Fruit fly (Drosophila melanogaster) whole organism, embryonic: ENCODE results near the gene CG13071.

Source experiments
- Blimp-1 ChIP-seq: fragments of 200-800 bp; sonication (Bioruptor generic); optimal IDR thresholded peaks from 3 replicates; lab custom pipeline; 2018; ENCODE audit warnings: missing biosample characterization, missing genetic modification characterization, mild to moderate bottlenecking, moderate library complexity, missing genetic modification reagents
- CG10267 ChIP-seq: fragments of 200-800 bp; sonication (Bioruptor generic); optimal IDR thresholded peaks from 2 replicates; lab custom pipeline; 2018; ENCODE audit warnings: missing biosample characterization, mild to moderate bottlenecking, missing genetic modification characterization, moderate library complexity
- CG10321 ChIP-seq: fragments of 200-800 bp; sonication (Bioruptor generic); IDR thresholded peaks from 2 replicates; pipeline ENCODE4 v1.3.6; 2022; ENCODE audit warnings: missing biosample characterization, missing genetic modification characterization
- CG14441 ChIP-seq: fragments of 200-800 bp; sonication (Bioruptor generic); IDR thresholded peaks from 2 replicates; pipeline ENCODE4 v1.3.6; 2022; ENCODE audit warnings: missing biosample characterization, missing genetic modification characterization
- CG15514 ChIP-seq: fragments of 200-800 bp; sonication (Bioruptor generic); optimal IDR thresholded peaks from 3 replicates; lab custom pipeline; 2017; ENCODE audit warnings: missing biosample characterization, missing genetic modification characterization, mild to moderate bottlenecking, moderate library complexity, missing genetic modification reagents
- CG17328 ChIP-seq: fragments of 200-800 bp; sonication (Bioruptor generic); IDR thresholded peaks from 2 replicates; pipeline ENCODE4 v1.3.6; 2022; ENCODE audit warnings: missing biosample characterization, missing genetic modification characterization
- Dfd ChIP-seq, 2 experiments: fragments of >200 bp; optimal IDR thresholded peaks; 2 replicates each; lab custom pipeline; 2017; ENCODE audit warnings: missing biosample characterization in 2 of 2, missing genetic modification characterization in 2 of 2
- Dref ChIP-seq: fragments of 200-800 bp; sonication (Bioruptor generic); IDR thresholded peaks from 2 replicates; pipeline ENCODE4 v1.3.6; 2022; ENCODE audit warnings: missing biosample characterization, missing genetic modification characterization
- Drgx ChIP-seq: fragments of 200-800 bp; sonication (Bioruptor generic); IDR thresholded peaks from 2 replicates; pipeline ENCODE4 v1.3.6; 2022; ENCODE audit warnings: missing biosample characterization, missing genetic modification characterization
- Ets65A ChIP-seq: fragments of 200-800 bp; sonication (Bioruptor generic); peaks from one replicate; lab custom pipeline; 2016; ENCODE audit warnings: missing biosample characterization, missing genetic modification characterization
- Hey ChIP-seq: fragments of 200-800 bp; sonication (Bioruptor generic); optimal IDR thresholded peaks from 3 replicates; lab custom pipeline; 2018; ENCODE audit warnings: missing biosample characterization, mild to moderate bottlenecking, missing genetic modification characterization
- Meics ChIP-seq: fragments of 200-800 bp; sonication (Bioruptor generic); optimal IDR thresholded peaks from 2 replicates; lab custom pipeline; 2017; ENCODE audit warnings: missing biosample characterization, mild to moderate bottlenecking, missing genetic modification characterization
- Ssrp ChIP-seq: fragments of 200-800 bp; sonication (Bioruptor generic); optimal IDR thresholded peaks from 2 replicates; lab custom pipeline; 2018; ENCODE audit warnings: missing biosample characterization, mild to moderate bottlenecking, missing genetic modification characterization, moderate library complexity
- Xbp1 ChIP-seq: fragments of 200-800 bp; sonication (Bioruptor generic); optimal IDR thresholded peaks from 3 replicates; lab custom pipeline; 2016; ENCODE audit warnings: missing biosample characterization, mild to moderate bottlenecking, missing genetic modification characterization
- bsh ChIP-seq, 2 experiments: fragments of 200-800 bp; sonication (Bioruptor generic); optimal IDR thresholded peaks; 2 replicates each; lab custom pipeline; 2017 to 2018; ENCODE audit warnings: mild to moderate bottlenecking in 2 of 2, missing biosample characterization in 2 of 2, missing genetic modification characterization in 2 of 2, moderate library complexity in 1 of 2
- chinmo ChIP-seq: fragments of 200-800 bp; sonication (Bioruptor generic); IDR thresholded peaks from 4 replicates; pipeline ENCODE4 v1.3.6; 2022; ENCODE audit warnings: missing biosample characterization, missing genetic modification characterization; ENCODE audit not compliant: partially characterized antibody
- hb ChIP-seq: fragments of 200-800 bp; sonication (Bioruptor generic); IDR thresholded peaks from 3 replicates; pipeline ENCODE4 v1.3.6; 2022; ENCODE audit warnings: missing biosample characterization, missing genetic modification characterization; ENCODE audit not compliant: partially characterized antibody
- nom ChIP-seq: fragments of 200-800 bp; sonication (Bioruptor generic); optimal IDR thresholded peaks from 2 replicates; lab custom pipeline; 2017; ENCODE audit warnings: missing biosample characterization, missing genetic modification characterization, mild to moderate bottlenecking, moderate library complexity, missing genetic modification reagents
- salm ChIP-seq: fragments of 200-800 bp; sonication (Bioruptor generic); optimal IDR thresholded peaks from 2 replicates; lab custom pipeline; 2018; ENCODE audit warnings: missing biosample characterization, mild to moderate bottlenecking, missing genetic modification characterization
- sens ChIP-seq: fragments of 200-800 bp; sonication (Bioruptor generic); peaks from one replicate; lab custom pipeline; 2016; ENCODE audit warnings: missing biosample characterization, missing genetic modification characterization
- shn ChIP-seq: fragments of 200-800 bp; sonication (Bioruptor generic); optimal IDR thresholded peaks from 3 replicates; lab custom pipeline; 2016; ENCODE audit warnings: missing biosample characterization, missing genetic modification characterization
- sisA ChIP-seq: fragments of 200-800 bp; sonication (Bioruptor generic); IDR thresholded peaks from 2 replicates; pipeline ENCODE4 v1.3.6; 2022; ENCODE audit warnings: missing biosample characterization, missing genetic modification characterization
- toy ChIP-seq: fragments of 200-800 bp; sonication (Bioruptor generic); IDR thresholded peaks from 2 replicates; pipeline ENCODE4 v1.3.6; 2022; ENCODE audit warnings: missing biosample characterization, missing genetic modification characterization
- vvl ChIP-seq: fragments of 200-800 bp; sonication (Bioruptor generic); IDR thresholded peaks from 2 replicates; pipeline ENCODE4 v1.3.6; 2022; ENCODE audit warnings: missing biosample characterization, missing genetic modification characterization

CG13071 gene

DNA sequence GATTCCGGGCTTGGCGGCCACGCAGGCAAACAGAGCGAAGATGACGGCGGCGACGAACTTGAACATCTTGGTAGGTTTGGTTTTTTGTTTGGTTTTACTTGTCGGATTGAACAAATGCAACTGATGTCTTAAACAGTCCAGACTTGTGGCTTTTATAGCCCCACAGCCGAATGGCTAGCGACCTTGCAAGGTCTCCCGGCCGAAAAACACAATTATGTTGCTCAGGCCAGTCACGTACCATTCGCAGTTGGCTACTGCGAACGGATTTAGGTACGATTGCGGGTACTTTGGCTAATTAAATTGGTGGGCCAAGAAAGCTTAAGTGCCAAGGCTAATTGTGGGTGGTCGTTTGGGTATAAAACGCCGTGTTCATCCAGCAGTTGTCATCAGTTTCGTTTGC lies 2.5 kb downstream of the CG13071 start, which contains the start of the genes CG13051 and CG13069:
Gene CG13051, minus strand, starts transcription at position 101 of the 400 bp plus-strand sequence.
Gene CG13069, plus strand, starts transcription at position 386 of the 400 bp plus-strand sequence.
- 0 out of 4 replicates have a peak, but pooled peaks have one; percentile 15 for TF ChIP-seq chinmo (GFP tag; lab: Robert Waterston, UW)
- TF ChIP-seq toy (GFP tag; lab: Robert Waterston, UW), result no peak
- no peak for TF ChIP-seq salm (tag; lab: Kevin White, UChicago)

DNA sequence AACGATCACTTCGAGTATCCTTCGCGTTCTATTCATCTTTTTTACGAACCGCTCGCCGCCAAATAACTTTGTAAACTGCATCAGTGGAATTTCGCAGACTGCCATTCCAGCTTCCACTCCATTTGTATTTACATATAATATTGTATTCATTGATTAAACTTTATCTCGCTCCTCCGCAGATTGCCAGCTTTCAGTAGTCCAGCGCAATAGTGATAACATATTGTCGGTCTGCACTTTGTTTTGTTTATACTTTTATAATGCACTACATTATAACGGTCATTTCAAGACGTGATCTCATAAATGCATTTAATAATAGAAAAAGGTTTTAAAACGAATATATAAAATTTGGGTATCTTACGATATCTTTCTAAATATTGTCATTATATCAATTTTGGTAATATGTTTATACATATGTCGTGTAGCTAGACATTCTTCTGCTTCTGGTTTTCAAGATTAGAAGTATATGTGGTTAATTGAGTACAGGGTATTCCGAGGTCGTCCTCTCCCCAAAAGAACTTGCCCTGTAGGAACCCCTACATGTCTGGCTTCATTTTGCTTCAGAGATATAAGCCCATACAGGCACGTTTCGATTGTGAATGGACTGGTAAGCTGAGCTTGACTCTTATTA lies 5.7 kb downstream of the CG13071 start, which contains the start of gene CG4950:
Gene CG4950, minus strand, starts transcription at position 51 of the 628 bp plus-strand sequence.
- peak; percentile 15 for TF ChIP-seq nom
- TF ChIP-seq bsh (GFP tag; optimal IDR thresholded peaks at IDR 0.05; lab: Kevin White, UChicago), result peak in 1 of 2 experiments; percentile 9
- TF ChIP-seq Ssrp (tag; lab: Kevin White, UChicago), result no peak

DNA sequence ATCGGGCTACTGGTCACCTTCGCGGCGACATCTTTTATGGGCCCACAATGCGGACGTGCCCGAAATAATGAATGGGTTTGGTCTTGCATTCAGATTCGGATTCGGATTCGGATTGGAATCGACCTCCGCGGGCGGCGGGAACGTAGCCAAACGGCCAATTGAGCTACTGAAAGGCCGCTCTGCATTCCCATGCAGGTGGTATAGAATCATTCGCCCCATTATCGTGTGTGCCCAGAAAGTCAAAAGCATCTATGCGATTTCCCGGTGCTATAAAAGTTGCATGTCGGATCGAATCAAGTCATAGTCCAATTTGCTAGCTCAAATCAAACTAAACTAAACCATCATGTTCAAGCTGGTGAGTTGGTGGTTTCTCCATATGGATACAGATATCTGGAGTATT lies 6.6 kb downstream of the CG13071 start, which contains the start of gene CG13068:
Gene CG13068, plus strand, starts transcription at position 301 of the 400 bp plus-strand sequence.
- TF ChIP-seq hb (GFP tag; lab: Robert Waterston, UW) (0 out of 3 replicates have a peak, but pooled peaks have one; percentile 16), vvl (GFP tag; lab: Robert Waterston, UW) (0 out of 2 replicates have a peak, but pooled peaks have one; percentile 39), Xbp1 (GFP tag; lab: Kevin White, UChicago) (no peak), Dfd (GFP tag; optimal IDR thresholded peaks at IDR 0.05; lab: Kevin White, UChicago) (no peak), Hey (no peak), Drgx (GFP tag; lab: Robert Waterston, UW) (no peak), Meics (GFP tag; lab: Kevin White, UChicago) (no peak), CG10267 (tag; lab: Kevin White, UChicago) (no peak)

- peak; percentile 25; the same call in 1 of the 2 replicates for TF ChIP-seq vvl (GFP tag; lab: Robert Waterston, UW)
- no peak for TF ChIP-seq CG14441 (GFP tag; lab: Robert Waterston, UW)
- peak; percentile 80 for TF ChIP-seq Blimp-1 (GFP tag; lab: Kevin White, UChicago)
- no peak for TF ChIP-seq CG10321 (GFP tag; lab: Robert Waterston, UW)
Observed at dm6 chr3L:16270802-16271332, 8.3 kb downstream of the CG13071 start, which contains the start of the genes CG34248 and CG13067. Gene CG34248, minus strand, starts transcription at chr3L:16270902. Gene CG13067, plus strand, starts transcription at chr3L:16271282.

- no peak for TF ChIP-seq sisA (GFP tag; lab: Robert Waterston, UW)
- peak; percentile 37; the same call in 1 of the 2 replicates for TF ChIP-seq vvl (GFP tag; lab: Robert Waterston, UW)
- TF ChIP-seq CG17328 (GFP tag; lab: Robert Waterston, UW), result no peak
- 0 out of 4 replicates have a peak, but pooled peaks have one; percentile 48 for TF ChIP-seq chinmo (GFP tag; lab: Robert Waterston, UW)
- peak; percentile 52 for TF ChIP-seq sens (GFP tag; lab: Kevin White, UChicago)
- no peak for TF ChIP-seq shn (GFP tag; lab: Kevin White, UChicago)
Observed at dm6 chr3L:16272338-16272959, 9.9 kb downstream of the CG13071 start, which contains the start of gene CG13066. Gene CG13066, plus strand, starts transcription at chr3L:16272909.

DNA sequence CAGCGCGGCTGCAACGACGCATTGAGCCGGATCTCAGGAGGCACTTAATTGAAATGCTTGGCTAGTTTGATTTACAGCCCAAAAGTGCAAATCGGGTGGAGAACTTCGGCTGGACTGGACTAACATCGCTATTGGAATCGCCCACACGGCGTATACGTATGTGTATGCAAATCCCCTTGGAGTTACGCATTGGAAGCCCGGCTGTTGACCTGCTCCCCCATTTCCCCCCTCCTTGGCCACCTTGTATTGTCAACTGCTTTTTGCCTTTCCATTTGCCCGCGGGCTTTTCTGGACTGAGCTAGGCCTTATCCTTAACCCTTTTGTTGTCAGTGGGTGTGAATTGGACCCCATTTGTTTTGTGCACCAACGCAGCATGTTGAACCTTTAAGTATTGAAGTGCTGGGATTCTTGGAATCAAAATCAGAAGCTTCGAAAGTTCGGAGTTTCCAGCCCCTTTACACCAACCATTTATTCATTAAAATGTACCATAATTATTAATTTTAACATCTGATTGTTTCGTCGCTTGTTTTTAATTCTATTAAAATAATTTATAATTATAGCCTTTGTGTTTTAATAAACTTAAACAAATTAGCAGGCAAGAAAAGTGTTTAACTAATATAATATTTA lies 13.0 kb downstream of the CG13071 start:
- peak; percentile 11 for TF ChIP-seq Ets65A (GFP tag; lab: Kevin White, UChicago)
- TF ChIP-seq Dref, result 0 out of 2 replicates have a peak, but pooled peaks have one; percentile 9
- no peak for TF ChIP-seq CG15514 (GFP tag; lab: Kevin White, UChicago)
